Fruit fly (Drosophila melanogaster): ENCODE data around the gene TfIIB.

TfIIB gene

dm6 chr2L:10387869-10388726, 43.0 kb upstream of the TfIIB start, which contains the start of gene da:
TSS of gene da (plus strand) at chr2L:10388105.
- TF ChIP-seq rgr (GFP tag; optimal IDR thresholded peaks at IDR 0.05) = peak; percentile 55
- TF ChIP-seq HLH106 (tag; optimal IDR thresholded peaks at IDR 0.05) = peak; percentile 61
- TF ChIP-seq Rel (GFP tag; optimal IDR thresholded peaks at IDR 0.05) = no peak
- peak; percentile 39 for TF ChIP-seq Rel (tag; optimal IDR thresholded peaks at IDR 0.05)
- peak in 1 of 2 experiments; percentile 24 for TF ChIP-seq foxo (GFP tag; optimal IDR thresholded peaks at IDR 0.05)
- TF ChIP-seq Sp1 (GFP tag; optimal IDR thresholded peaks at IDR 0.05) = peak; percentile 47
- peak; percentile 31 for TF ChIP-seq sage (GFP tag; optimal IDR thresholded peaks at IDR 0.05)
- peak; percentile 52 for TF ChIP-seq Hnf4 (GFP tag; optimal IDR thresholded peaks at IDR 0.05)
- peak; percentile 69 for TF ChIP-seq lola (GFP tag; optimal IDR thresholded peaks at IDR 0.05)
- TF ChIP-seq sv (GFP tag; optimal IDR thresholded peaks at IDR 0.05) = peak; percentile 15
- TF ChIP-seq br (GFP tag; optimal IDR thresholded peaks at IDR 0.05) = no peak
- TF ChIP-seq fru (GFP tag; optimal IDR thresholded peaks at IDR 0.05) = peak; percentile 39
- no peak for TF ChIP-seq dsf (GFP tag; optimal IDR thresholded peaks at IDR 0.05; ENCODE audit: borderline replicate concordance)
- no peak for TF ChIP-seq brk (GFP tag; optimal IDR thresholded peaks at IDR 0.05)
- peak; percentile 33 for TF ChIP-seq ey (GFP tag; optimal IDR thresholded peaks at IDR 0.05)
- TF ChIP-seq CG9705 (GFP tag; optimal IDR thresholded peaks at IDR 0.05) = peak; percentile 12
- TF ChIP-seq N (GFP tag; optimal IDR thresholded peaks at IDR 0.05) = peak; percentile 94
- no peak for TF ChIP-seq dmrt93B (GFP tag; optimal IDR thresholded peaks at IDR 0.05)
- TF ChIP-seq h (GFP tag; optimal IDR thresholded peaks at IDR 0.05) = peak; percentile 56
- peak; percentile 64 for TF ChIP-seq woc (GFP tag; optimal IDR thresholded peaks at IDR 0.05)
- TF ChIP-seq psq (GFP tag; optimal IDR thresholded peaks at IDR 0.05) = peak; percentile 8
- TF ChIP-seq Jra (GFP tag; optimal IDR thresholded peaks at IDR 0.05) = peak; percentile 56
- no peak for TF ChIP-seq GATAd (GFP tag; optimal IDR thresholded peaks at IDR 0.05)
- TF ChIP-seq Myc (optimal IDR thresholded peaks at IDR 0.05) = no peak
- TF ChIP-seq pan (optimal IDR thresholded peaks at IDR 0.05) = no peak

dm6 chr2L:10393467-10393866, 37.7 kb upstream of the TfIIB start:
- TF ChIP-seq brk (GFP tag; optimal IDR thresholded peaks at IDR 0.05) = no peak
- no peak for TF ChIP-seq CrebA (GFP tag; optimal IDR thresholded peaks at IDR 0.05; ENCODE audit: borderline replicate concordance)
- TF ChIP-seq N (GFP tag; optimal IDR thresholded peaks at IDR 0.05) = no peak
- no peak for TF ChIP-seq foxo (GFP tag; optimal IDR thresholded peaks at IDR 0.05)
- no peak for TF ChIP-seq h (GFP tag; optimal IDR thresholded peaks at IDR 0.05)

- TF ChIP-seq Jra (GFP tag; optimal IDR thresholded peaks at IDR 0.05) = no peak
- TF ChIP-seq sv (GFP tag; optimal IDR thresholded peaks at IDR 0.05) = no peak
- peak; percentile 31 for TF ChIP-seq tai (GFP tag; optimal IDR thresholded peaks at IDR 0.05)
Measured at dm6 chr2L:10395035-10395434, 36.1 kb upstream of the TfIIB start.

dm6 chr2L:10395642-10396487, 35.3 kb upstream of the TfIIB start, which contains the start of gene Mdh1:
TSS of gene Mdh1 (minus strand) at chr2L:10396332.
- TF ChIP-seq Hnf4 (GFP tag; optimal IDR thresholded peaks at IDR 0.05) (peak; percentile 10), HLH106 (tag; optimal IDR thresholded peaks at IDR 0.05) (no peak), sage (GFP tag; optimal IDR thresholded peaks at IDR 0.05) (peak; percentile 37), dl (GFP tag; optimal IDR thresholded peaks at IDR 0.05; ENCODE audit: insufficient read depth in 1 of 2, partially characterized antibody in 2 of 2) (peak in 1 of 2 experiments; percentile 11), OdsH (GFP tag; optimal IDR thresholded peaks at IDR 0.05) (peak; percentile 14), brk (GFP tag; optimal IDR thresholded peaks at IDR 0.05) (peak; percentile 52), rgr (GFP tag; optimal IDR thresholded peaks at IDR 0.05) (peak; percentile 13), woc (GFP tag; optimal IDR thresholded peaks at IDR 0.05) (peak; percentile 6), Rel (GFP tag; optimal IDR thresholded peaks at IDR 0.05) (no peak), Rel (tag; optimal IDR thresholded peaks at IDR 0.05) (no peak), Dif (GFP tag; optimal IDR thresholded peaks at IDR 0.05; ENCODE audit: partially characterized antibody) (no peak), Mio (GFP tag; optimal IDR thresholded peaks at IDR 0.05) (no peak)

Data from whole organism, wandering third instar larva.